Worm (Caenorhabditis elegans) whole organism, midembryonic: ENCODE results near the gene F56C9.10.

Source experiments
- flt-1 ChIP-seq: fragments of 200-800 bp; sonication (Bioruptor generic); IDR thresholded peaks from 2 replicates; pipeline ENCODE4 v1.3.6; 2022; ENCODE audit warnings: missing genetic modification characterization, missing compliant biosample characterization
- klf-2 ChIP-seq: fragments of 200-800 bp; sonication (Bioruptor generic); conservative IDR thresholded peaks from 2 replicates; pipeline ENCODE4 v1.3.6; 2022; ENCODE audit warnings: missing genetic modification reagents, missing genetic modification characterization, missing compliant biosample characterization
- med-1 ChIP-seq: sonication (generic microtip); optimal IDR thresholded peaks from 2 replicates; lab custom pipeline; 2017; ENCODE audit warnings: missing genetic modification characterization, mild to moderate bottlenecking, missing compliant biosample characterization, antibody characterized with exemption, missing genetic modification reagents; ENCODE audit not compliant: insufficient read depth
- ref-1 ChIP-seq: fragments of 200-800 bp; sonication (Bioruptor generic); conservative IDR thresholded peaks from 2 replicates; pipeline ENCODE4 v1.3.6; 2022; ENCODE audit warnings: missing genetic modification reagents, missing genetic modification characterization, missing compliant biosample characterization
- tab-1 ChIP-seq: fragments of 200-800 bp; sonication (Bioruptor generic); IDR thresholded peaks from 2 replicates; pipeline ENCODE4 v1.3.6; 2022; ENCODE audit warnings: missing genetic modification characterization, missing compliant biosample characterization

DNA sequence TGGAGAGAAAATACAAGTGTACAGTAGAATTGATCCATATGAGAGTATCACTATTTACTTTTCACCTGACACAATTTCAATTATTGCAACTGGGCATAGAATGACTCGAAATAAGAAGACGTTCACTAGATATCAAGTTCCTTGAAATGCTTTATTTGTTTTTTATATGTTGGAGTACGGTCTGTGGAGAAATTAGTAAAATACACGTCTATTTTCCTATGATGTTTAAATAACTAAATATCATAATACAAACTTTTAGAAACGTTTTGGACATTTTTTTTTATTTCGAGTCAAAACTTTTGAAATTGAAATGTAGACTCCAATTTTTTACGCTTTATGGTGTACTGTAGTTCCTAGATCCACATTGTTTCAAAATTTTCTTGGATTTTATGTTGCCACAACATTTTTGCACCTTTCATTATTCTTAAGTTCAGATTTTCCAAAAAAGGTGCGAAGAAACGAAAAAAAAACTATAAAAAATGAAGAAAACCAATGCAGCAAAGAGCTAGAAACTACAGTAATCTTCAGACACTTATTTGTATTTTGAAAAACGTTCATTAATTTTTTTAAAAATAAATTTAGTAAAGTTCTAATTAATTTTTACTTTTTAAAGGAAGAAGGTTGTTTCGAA lies 34.4 kb upstream of the F56C9.10 start:
- TF ChIP-seq med-1 (GFP tag; lab: Kevin White, UChicago) = no peak
- TF ChIP-seq klf-2 (GFP tag; lab: Robert Waterston, UW) = no peak
- no peak for TF ChIP-seq flt-1 (GFP tag; lab: Robert Waterston, UW)
- TF ChIP-seq ref-1 = no peak
- no peak for TF ChIP-seq tab-1
